Worm (Caenorhabditis elegans) whole organism, late embryonic: Measurements from ENCODE around the gene F20G2.5.

ENCODE experiments used
- C08G9.2 ChIP-seq: sonication (generic microtip); optimal IDR thresholded peaks from 2 replicates; lab custom pipeline; 2016; ENCODE audit warnings: mild to moderate bottlenecking, missing genetic modification characterization, moderate library complexity, missing compliant biosample characterization
- C38D4.7 ChIP-seq: fragments of 200-800 bp; sonication (Bioruptor generic); optimal IDR thresholded peaks from 2 replicates; lab custom pipeline; 2018; ENCODE audit warnings: mild to moderate bottlenecking, missing genetic modification characterization, moderate library complexity, missing compliant biosample characterization
- F13H6.1 ChIP-seq: sonication (generic microtip); optimal IDR thresholded peaks from 2 replicates; lab custom pipeline; 2016; ENCODE audit warnings: missing genetic modification characterization, missing compliant biosample characterization
- K09A11.1 ChIP-seq: sonication (generic microtip); optimal IDR thresholded peaks from 2 replicates; lab custom pipeline; 2017; ENCODE audit warnings: antibody characterized with exemption, mild to moderate bottlenecking, missing genetic modification characterization, missing compliant biosample characterization; ENCODE audit not compliant: insufficient read depth
- T23F11.4 ChIP-seq: fragments of 200-800 bp; sonication (Bioruptor generic); optimal IDR thresholded peaks from 2 replicates; lab custom pipeline; 2018; ENCODE audit warnings: mild to moderate bottlenecking, missing genetic modification characterization, missing compliant biosample characterization
- Y22D7AL.16 ChIP-seq: sonication (generic microtip); optimal IDR thresholded peaks from 2 replicates; lab custom pipeline; 2016; ENCODE audit warnings: missing genetic modification characterization, missing compliant biosample characterization
- ceh-14 ChIP-seq: sonication (generic microtip); optimal IDR thresholded peaks from 2 replicates; lab custom pipeline; 2016; ENCODE audit warnings: missing genotype, missing genetic modification characterization, missing compliant biosample characterization
- ceh-18 ChIP-seq: sonication (generic microtip); optimal IDR thresholded peaks from 2 replicates; lab custom pipeline; 2016; ENCODE audit warnings: missing genetic modification characterization, missing compliant biosample characterization
- ceh-19 ChIP-seq: fragments of 200-800 bp; sonication (Bioruptor generic); optimal IDR thresholded peaks from 2 replicates; lab custom pipeline; 2018; ENCODE audit warnings: mild to moderate bottlenecking, missing genetic modification characterization, missing compliant biosample characterization
- ceh-2 ChIP-seq: sonication (generic microtip); optimal IDR thresholded peaks from 2 replicates; lab custom pipeline; 2016; ENCODE audit warnings: missing genotype, missing genetic modification characterization, missing compliant biosample characterization
- ceh-31 ChIP-seq: sonication (generic microtip); optimal IDR thresholded peaks from 2 replicates; lab custom pipeline; 2016; ENCODE audit warnings: missing genetic modification characterization, missing compliant biosample characterization
- ceh-6 ChIP-seq: fragments of 200-800 bp; sonication (Bioruptor generic); optimal IDR thresholded peaks from 2 replicates; lab custom pipeline; 2018; ENCODE audit warnings: mild to moderate bottlenecking, missing genetic modification characterization, missing compliant biosample characterization
- ceh-9 ChIP-seq: sonication (generic microtip); optimal IDR thresholded peaks from 2 replicates; lab custom pipeline; 2016; ENCODE audit warnings: mild to moderate bottlenecking, missing genetic modification characterization, inconsistent platforms, missing compliant biosample characterization
- che-1 ChIP-seq: sonication (generic microtip); optimal IDR thresholded peaks from 2 replicates; lab custom pipeline; 2016; ENCODE audit warnings: mild to moderate bottlenecking, missing genetic modification characterization, missing compliant biosample characterization
- dmd-4 ChIP-seq: sonication (generic microtip); optimal IDR thresholded peaks from 2 replicates; lab custom pipeline; 2016; ENCODE audit warnings: borderline replicate concordance, missing genetic modification characterization, missing compliant biosample characterization
- elt-2 ChIP-seq: sonication (generic microtip); optimal IDR thresholded peaks from 2 replicates; lab custom pipeline; 2016; ENCODE audit warnings: missing genetic modification reagents, missing genetic modification characterization, missing compliant biosample characterization
- elt-4 ChIP-seq: sonication (generic microtip); optimal IDR thresholded peaks from 2 replicates; lab custom pipeline; 2016; ENCODE audit warnings: missing genetic modification characterization, missing compliant biosample characterization
- ets-4 ChIP-seq: sonication (generic microtip); optimal IDR thresholded peaks from 2 replicates; lab custom pipeline; 2016; ENCODE audit warnings: missing genetic modification characterization, missing compliant biosample characterization
- fax-1 ChIP-seq: sonication (generic microtip); optimal IDR thresholded peaks from 2 replicates; lab custom pipeline; 2016; ENCODE audit warnings: missing genotype, missing genetic modification characterization, missing compliant biosample characterization
- fkh-10 ChIP-seq: fragments of 150-350 bp; optimal IDR thresholded peaks from 2 replicates; lab custom pipeline; 2014; ENCODE audit warnings: missing biosample characterization, missing genetic modification reagents, missing genetic modification characterization
- fkh-6 ChIP-seq: sonication (generic microtip); optimal IDR thresholded peaks from 2 replicates; lab custom pipeline; 2016; ENCODE audit warnings: missing genetic modification characterization, missing compliant biosample characterization
- hlh-13 ChIP-seq: fragments of 200-800 bp; sonication (Bioruptor generic); optimal IDR thresholded peaks from 2 replicates; lab custom pipeline; 2018; ENCODE audit warnings: mild to moderate bottlenecking, missing genetic modification characterization, missing compliant biosample characterization
- hlh-30 ChIP-seq: sonication (generic microtip); optimal IDR thresholded peaks from 2 replicates; lab custom pipeline; 2017; ENCODE audit warnings: antibody characterized with exemption, missing genetic modification characterization, missing compliant biosample characterization; ENCODE audit not compliant: insufficient read depth
- hlh-6 ChIP-seq: sonication (generic microtip); optimal IDR thresholded peaks from 2 replicates; lab custom pipeline; 2016; ENCODE audit warnings: missing genotype, missing genetic modification characterization, missing compliant biosample characterization
- hlh-8 ChIP-seq: sonication (generic microtip); optimal IDR thresholded peaks from 2 replicates; lab custom pipeline; 2016; ENCODE audit warnings: missing genotype, missing genetic modification characterization, missing compliant biosample characterization
- lim-6 ChIP-seq: sonication (generic microtip); optimal IDR thresholded peaks from 2 replicates; lab custom pipeline; 2016; ENCODE audit warnings: missing genetic modification characterization, missing compliant biosample characterization
- lin-11 ChIP-seq: fragments of 200-800 bp; sonication (Bioruptor generic); optimal IDR thresholded peaks from 2 replicates; lab custom pipeline; 2018; ENCODE audit warnings: mild to moderate bottlenecking, missing genetic modification characterization, missing compliant biosample characterization
- madf-2 ChIP-seq: sonication (generic microtip); optimal IDR thresholded peaks from 2 replicates; lab custom pipeline; 2017; ENCODE audit warnings: missing genetic modification characterization, missing compliant biosample characterization
- nfya-1 ChIP-seq: sonication (generic microtip); optimal IDR thresholded peaks from 2 replicates; lab custom pipeline; 2017; ENCODE audit warnings: missing genetic modification characterization, mild to moderate bottlenecking, missing compliant biosample characterization, antibody characterized with exemption, moderate library complexity
- nhr-11 ChIP-seq: fragments of 150-350 bp; optimal IDR thresholded peaks from 2 replicates; lab custom pipeline; 2014; ENCODE audit warnings: missing biosample characterization, missing genetic modification characterization
- npax-4 ChIP-seq: sonication (generic microtip); optimal IDR thresholded peaks from 2 replicates; lab custom pipeline; 2016; ENCODE audit warnings: missing genetic modification characterization, missing compliant biosample characterization
- odd-2 ChIP-seq: sonication (generic microtip); optimal IDR thresholded peaks from 2 replicates; lab custom pipeline; 2017; ENCODE audit warnings: antibody characterized with exemption, mild to moderate bottlenecking, missing genetic modification characterization, missing compliant biosample characterization
- pat-9 ChIP-seq: fragments of 200-800 bp; sonication (Bioruptor generic); optimal IDR thresholded peaks from 2 replicates; lab custom pipeline; 2018; ENCODE audit warnings: mild to moderate bottlenecking, missing genetic modification characterization, moderate library complexity, missing compliant biosample characterization
- pax-1 ChIP-seq: fragments of 150-350 bp; optimal IDR thresholded peaks from 2 replicates; lab custom pipeline; 2014; ENCODE audit warnings: missing biosample characterization, missing genetic modification characterization
- pha-2 ChIP-seq: sonication (generic microtip); optimal IDR thresholded peaks from 2 replicates; lab custom pipeline; 2017; ENCODE audit warnings: mild to moderate bottlenecking, missing genetic modification characterization, missing compliant biosample characterization
- pha-4 ChIP-seq: fragments of 150-350 bp; optimal IDR thresholded peaks from 2 replicates; lab custom pipeline; 2018; ENCODE audit warnings: missing biosample characterization, missing genetic modification reagents, missing genetic modification characterization
- pros-1 ChIP-seq: fragments of 150-350 bp; optimal IDR thresholded peaks from 2 replicates; lab custom pipeline; 2014; ENCODE audit warnings: missing biosample characterization, missing genetic modification reagents, missing genetic modification characterization
- ref-2 ChIP-seq: sonication (generic microtip); optimal IDR thresholded peaks from 2 replicates; lab custom pipeline; 2016; ENCODE audit warnings: missing genetic modification characterization, missing compliant biosample characterization
- rnt-1 ChIP-seq: sonication (generic microtip); optimal IDR thresholded peaks from 2 replicates; lab custom pipeline; 2016; ENCODE audit warnings: missing genetic modification characterization, missing compliant biosample characterization
- sdc-2 ChIP-seq: sonication (generic microtip); optimal IDR thresholded peaks from 2 replicates; lab custom pipeline; 2016; ENCODE audit warnings: missing genotype, missing genetic modification characterization, missing compliant biosample characterization
- sox-4 ChIP-seq: sonication (generic microtip); optimal IDR thresholded peaks from 2 replicates; lab custom pipeline; 2017; ENCODE audit warnings: mild to moderate bottlenecking, missing genetic modification characterization, inconsistent platforms, missing compliant biosample characterization
- syd-9 ChIP-seq: sonication (generic microtip); optimal IDR thresholded peaks from 2 replicates; lab custom pipeline; 2016; ENCODE audit warnings: mild to moderate bottlenecking, missing genetic modification characterization, moderate library complexity, missing compliant biosample characterization
- tbx-2 ChIP-seq: sonication (generic microtip); optimal IDR thresholded peaks from 2 replicates; lab custom pipeline; 2016; ENCODE audit warnings: missing genetic modification characterization, missing compliant biosample characterization
- unc-42 ChIP-seq: sonication (generic microtip); optimal IDR thresholded peaks from 2 replicates; lab custom pipeline; 2016; ENCODE audit warnings: missing genotype, missing genetic modification characterization, missing compliant biosample characterization
- ztf-16 ChIP-seq: sonication (generic microtip); optimal IDR thresholded peaks from 2 replicates; lab custom pipeline; 2017; ENCODE audit warnings: missing genetic modification characterization, missing compliant biosample characterization

F20G2.5 gene

ce11 chrV:13787225-13787898, 16.1 kb downstream of the F20G2.5 start, which contains the start of the genes F53C11.4 and F53C11.5:
TSS of gene F53C11.4 (minus strand) at chrV:13787352.
TSS of gene F53C11.5 (plus strand) at chrV:13787549.
- TF ChIP-seq pax-1 (tag; lab: Kevin White, UChicago) (no peak), ceh-6 (no peak), tbx-2 (peak; percentile 14), nfya-1 (peak; percentile 60), hlh-6 (no peak), rnt-1 (tag; lab: Kevin White, UChicago) (no peak), pros-1 (tag; lab: Kevin White, UChicago) (no peak), fax-1 (tag; lab: Kevin White, UChicago) (no peak), ceh-18 (tag; lab: Kevin White, UChicago) (no peak), C08G9.2 (tag; lab: Kevin White, UChicago) (no peak), elt-2 (tag; lab: Kevin White, UChicago) (peak; percentile 12), F13H6.1 (no peak), npax-4 (tag; lab: Kevin White, UChicago) (no peak), ceh-9 (tag; lab: Kevin White, UChicago) (no peak), lin-11 (tag; lab: Kevin White, UChicago) (no peak), ets-4 (tag; lab: Kevin White, UChicago) (peak; percentile 14), Y22D7AL.16 (tag; lab: Kevin White, UChicago) (no peak), fkh-6 (tag; lab: Kevin White, UChicago) (no peak), sdc-2 (no peak), ztf-16 (tag; lab: Kevin White, UChicago) (no peak), ceh-31 (tag; lab: Kevin White, UChicago) (peak; percentile 14), elt-4 (tag; lab: Kevin White, UChicago) (no peak), pha-2 (tag; lab: Kevin White, UChicago) (no peak), madf-2 (tag; lab: Kevin White, UChicago) (no peak), K09A11.1 (no peak), T23F11.4 (GFP tag; lab: Kevin White, UChicago) (no peak), nhr-11 (no peak)

- no peak for TF ChIP-seq sox-4 (tag; lab: Kevin White, UChicago)
- TF ChIP-seq hlh-13 = no peak
- TF ChIP-seq pha-4 (tag; lab: Kevin White, UChicago) = no peak
- no peak for TF ChIP-seq che-1 (tag; lab: Kevin White, UChicago)
- no peak for TF ChIP-seq K09A11.1
- no peak for TF ChIP-seq ceh-6
These were observed 16.8 kb downstream of the F20G2.5 start for ce11 chrV:13787948-13788681.

ce11 chrV:13789362-13789761, 18.1 kb downstream of the F20G2.5 start:
- no peak for TF ChIP-seq odd-2
- peak; percentile 47 for TF ChIP-seq hlh-8 (tag; lab: Kevin White, UChicago)
- peak; percentile 47 for TF ChIP-seq lim-6 (tag; lab: Kevin White, UChicago)
- TF ChIP-seq pha-2 (tag; lab: Kevin White, UChicago) = peak; percentile 38
- TF ChIP-seq ceh-18 (tag; lab: Kevin White, UChicago) = peak; percentile 85
- TF ChIP-seq pros-1 (tag; lab: Kevin White, UChicago) = no peak
- TF ChIP-seq elt-2 (tag; lab: Kevin White, UChicago) = peak; percentile 34
- peak; percentile 73 for TF ChIP-seq ets-4 (tag; lab: Kevin White, UChicago)
- peak; percentile 58 for TF ChIP-seq F13H6.1
- TF ChIP-seq tbx-2 = peak; percentile 79
- peak; percentile 33 for TF ChIP-seq pat-9
- peak; percentile 42 for TF ChIP-seq fax-1 (tag; lab: Kevin White, UChicago)
- peak; percentile 41 for TF ChIP-seq ref-2
- no peak for TF ChIP-seq sdc-2
- TF ChIP-seq pha-4 (tag; lab: Kevin White, UChicago) = no peak
- TF ChIP-seq unc-42 (tag; lab: Kevin White, UChicago) = peak; percentile 40
- peak; percentile 71 for TF ChIP-seq hlh-30 (tag; lab: Kevin White, UChicago)
- TF ChIP-seq C38D4.7 (GFP tag; lab: Kevin White, UChicago) = no peak
- peak; percentile 38 for TF ChIP-seq syd-9
- TF ChIP-seq pax-1 (tag; lab: Kevin White, UChicago) = peak; percentile 57
- TF ChIP-seq ceh-2 = peak; percentile 51
- peak; percentile 31 for TF ChIP-seq ceh-19 (GFP tag; lab: Kevin White, UChicago)
- TF ChIP-seq ceh-31 (tag; lab: Kevin White, UChicago) = peak; percentile 92
- peak; percentile 13 for TF ChIP-seq ztf-16 (tag; lab: Kevin White, UChicago)
- TF ChIP-seq madf-2 (tag; lab: Kevin White, UChicago) = no peak
- peak; percentile 83 for TF ChIP-seq dmd-4
- TF ChIP-seq ceh-14 (tag; lab: Kevin White, UChicago) = peak; percentile 90
- TF ChIP-seq C08G9.2 (tag; lab: Kevin White, UChicago) = peak; percentile 18
- TF ChIP-seq fkh-10 (GFP tag; lab: Kevin White, UChicago) = no peak
